Fruit fly (Drosophila melanogaster) whole organism, embryonic: ENCODE results near the gene CG15880.

Experiments used
- Atf-2 ChIP-seq: fragments of 200-800 bp; sonication (Bioruptor generic); optimal IDR thresholded peaks from 2 replicates; lab custom pipeline; 2016; ENCODE audit warnings: missing biosample characterization, missing genetic modification characterization
- Awh ChIP-seq: fragments of 200-800 bp; sonication (Bioruptor generic); IDR thresholded peaks from 2 replicates; pipeline ENCODE4, ENCODE4 v1.3.6; 2022; ENCODE audit warnings: missing biosample characterization, missing genetic modification characterization
- CG13123 ChIP-seq: fragments of 200-800 bp; sonication (Bioruptor generic); optimal IDR thresholded peaks from 2 replicates; lab custom pipeline; 2016; ENCODE audit warnings: missing biosample characterization, missing genetic modification characterization
- CG14667 ChIP-seq: fragments of 200-800 bp; sonication (Bioruptor generic); IDR thresholded peaks from 2 replicates; pipeline ENCODE4 v1.3.6; 2022; ENCODE audit warnings: missing biosample characterization, missing genetic modification characterization
- CG17361 ChIP-seq: fragments of 200-800 bp; sonication (Bioruptor generic); IDR thresholded peaks from 3 replicates; pipeline ENCODE4 v1.3.6; 2022; ENCODE audit warnings: missing biosample characterization, missing genetic modification characterization
- CG17612 ChIP-seq: fragments of 200-800 bp; sonication (Bioruptor generic); IDR thresholded peaks from 2 replicates; pipeline ENCODE4 v1.3.6; 2022; ENCODE audit warnings: missing biosample characterization, missing genetic modification characterization
- CG17829 ChIP-seq: fragments of 200-800 bp; optimal IDR thresholded peaks from 2 replicates; lab custom pipeline; 2019; ENCODE audit warnings: missing biosample characterization, mild to moderate bottlenecking, missing genetic modification characterization, moderate library complexity
- CG18262 ChIP-seq: fragments of 200-800 bp; optimal IDR thresholded peaks from 3 replicates; lab custom pipeline; 2019; ENCODE audit warnings: missing biosample characterization, mild to moderate bottlenecking, missing genetic modification characterization, moderate library complexity
- CG18764 ChIP-seq: fragments of 200-800 bp; sonication (Bioruptor generic); optimal IDR thresholded peaks from 3 replicates; lab custom pipeline; 2016; ENCODE audit warnings: missing biosample characterization, missing genetic modification characterization
- CG30020 ChIP-seq: fragments of 200-800 bp; optimal IDR thresholded peaks from 2 replicates; lab custom pipeline; 2019; ENCODE audit warnings: missing biosample characterization, mild to moderate bottlenecking, missing genetic modification characterization, moderate library complexity
- CG3163 ChIP-seq: fragments of 200-800 bp; sonication (Bioruptor generic); optimal IDR thresholded peaks from 3 replicates; lab custom pipeline; 2016; ENCODE audit warnings: missing biosample characterization, missing genetic modification characterization
- CG34422 ChIP-seq: fragments of 200-800 bp; sonication (Bioruptor generic); IDR thresholded peaks from 3 replicates; pipeline ENCODE4 v1.3.6; 2022; ENCODE audit warnings: missing biosample characterization, missing genetic modification characterization
- CG6254 ChIP-seq: fragments of 200-800 bp; sonication (Bioruptor generic); optimal IDR thresholded peaks from 3 replicates; lab custom pipeline; 2017; ENCODE audit warnings: mild to moderate bottlenecking, missing biosample characterization, missing genetic modification reagents, missing genetic modification characterization
- CG7745 ChIP-seq: fragments of 200-800 bp; sonication (Bioruptor generic); optimal IDR thresholded peaks from 2 replicates; lab custom pipeline; 2018; ENCODE audit warnings: missing biosample characterization, mild to moderate bottlenecking, missing genetic modification characterization, moderate library complexity
- CTCF ChIP-seq: fragments of 200-800 bp; sonication (Bioruptor generic); optimal IDR thresholded peaks from 2 replicates; lab custom pipeline; 2017; ENCODE audit warnings: missing biosample characterization, mild to moderate bottlenecking, missing genetic modification characterization, moderate library complexity
- Chrac-16 ChIP-seq: fragments of 200-800 bp; sonication (Bioruptor generic); optimal IDR thresholded peaks from 3 replicates; lab custom pipeline; 2016; ENCODE audit warnings: missing biosample characterization, missing genetic modification characterization
- D19B ChIP-seq: fragments of 200-800 bp; sonication (Bioruptor generic); optimal IDR thresholded peaks from 2 replicates; lab custom pipeline; 2017; ENCODE audit warnings: missing biosample characterization, mild to moderate bottlenecking, missing genetic modification characterization
- Dfd ChIP-seq, 2 experiments: fragments of >200 bp; optimal IDR thresholded peaks; 2 replicates each; lab custom pipeline; 2017; ENCODE audit warnings: missing biosample characterization in 2 of 2, missing genetic modification characterization in 2 of 2
- Dip3 ChIP-seq: fragments of 200-800 bp; sonication (Bioruptor generic); optimal IDR thresholded peaks from 3 replicates; lab custom pipeline; 2016; ENCODE audit warnings: missing biosample characterization, missing genetic modification characterization
- Doc2 ChIP-seq: fragments of 200-800 bp; sonication (Bioruptor generic); IDR thresholded peaks from 2 replicates; pipeline ENCODE4 v1.3.6; 2022; ENCODE audit warnings: missing biosample characterization, missing genetic modification characterization
- Eip74EF ChIP-seq, 2 experiments: fragments of 200-800 bp in 1 of 2; fragments of >200 bp in 1 of 2; sonication (Bioruptor generic) in 1 of 2; optimal IDR thresholded peaks; 2 replicates each; lab custom pipeline; 2017 to 2019; ENCODE audit warnings: missing biosample characterization in 2 of 2, missing genetic modification characterization in 2 of 2, mild to moderate bottlenecking in 1 of 2, moderate library complexity in 1 of 2
- HLHmδ ChIP-seq: fragments of 200-800 bp; sonication (Bioruptor generic); optimal IDR thresholded peaks from 2 replicates; lab custom pipeline; 2018; ENCODE audit warnings: missing biosample characterization, mild to moderate bottlenecking, missing genetic modification characterization, moderate library complexity
- Optix ChIP-seq: fragments of 200-800 bp; sonication (Bioruptor generic); IDR thresholded peaks from 3 replicates; pipeline ENCODE4 v1.3.6; 2022; ENCODE audit warnings: missing biosample characterization, missing genetic modification characterization
- PHDP ChIP-seq: fragments of 200-800 bp; sonication (Bioruptor generic); optimal IDR thresholded peaks from 3 replicates; lab custom pipeline; 2018; ENCODE audit warnings: missing biosample characterization, mild to moderate bottlenecking, missing genetic modification characterization, moderate library complexity
- Side ChIP-seq: fragments of 200-800 bp; sonication (Bioruptor generic); optimal IDR thresholded peaks from 2 replicates; lab custom pipeline; 2016; ENCODE audit warnings: missing biosample characterization, missing genetic modification characterization
- Spps ChIP-seq: fragments of 200-800 bp; sonication (Bioruptor generic); optimal IDR thresholded peaks from 2 replicates; lab custom pipeline; 2018; ENCODE audit warnings: missing biosample characterization, mild to moderate bottlenecking, missing genetic modification characterization
- TFAM ChIP-seq: fragments of 200-800 bp; sonication (Bioruptor generic); optimal IDR thresholded peaks from 2 replicates; lab custom pipeline; 2017; ENCODE audit warnings: missing biosample characterization, missing genetic modification characterization, inconsistent platforms
- bcd ChIP-seq: fragments of 200-800 bp; sonication (Bioruptor generic); optimal IDR thresholded peaks from 2 replicates; lab custom pipeline; 2017; ENCODE audit warnings: missing biosample characterization, mild to moderate bottlenecking, missing genetic modification characterization
- btn ChIP-seq: fragments of 200-800 bp; sonication (Bioruptor generic); optimal IDR thresholded peaks from 2 replicates; lab custom pipeline; 2016; ENCODE audit warnings: missing biosample characterization, missing genetic modification characterization
- cad ChIP-seq: fragments of >200 bp; optimal IDR thresholded peaks from 2 replicates; lab custom pipeline; 2017; ENCODE audit warnings: missing biosample characterization, missing genetic modification characterization
- caup ChIP-seq: fragments of 200-800 bp; sonication (Bioruptor generic); optimal IDR thresholded peaks from 3 replicates; lab custom pipeline; 2017; ENCODE audit warnings: missing biosample characterization, mild to moderate bottlenecking, missing genetic modification characterization, moderate library complexity; ENCODE audit not compliant: severe bottlenecking
- crp ChIP-seq, 2 experiments: fragments of 200-800 bp; sonication (Bioruptor generic); optimal IDR thresholded peaks; 2 replicates in 1 of 2; 3 replicates in 1 of 2; lab custom pipeline; 2017; ENCODE audit warnings: missing biosample characterization in 2 of 2, missing genetic modification characterization in 2 of 2, mild to moderate bottlenecking in 1 of 2, moderate library complexity in 1 of 2
- dimm ChIP-seq: fragments of 200-800 bp; sonication (Bioruptor generic); IDR thresholded peaks from 2 replicates; pipeline ENCODE4 v1.3.6; 2022; ENCODE audit warnings: missing biosample characterization, missing genetic modification characterization
- ems ChIP-seq: fragments of 200-800 bp; sonication (Bioruptor generic); optimal IDR thresholded peaks from 3 replicates; lab custom pipeline; 2016; ENCODE audit warnings: missing biosample characterization, missing genetic modification characterization
- eve ChIP-seq, 2 experiments: fragments of >200 bp; optimal IDR thresholded peaks; 2 replicates each; lab custom pipeline; 2017; ENCODE audit warnings: missing biosample characterization in 2 of 2, missing genetic modification characterization in 2 of 2
- gcm2 ChIP-seq: fragments of 200-800 bp; sonication (Bioruptor generic); optimal IDR thresholded peaks from 2 replicates; lab custom pipeline; 2016; ENCODE audit warnings: missing biosample characterization, missing genetic modification characterization
- gsb-n ChIP-seq: fragments of 200-800 bp; sonication (Bioruptor generic); optimal IDR thresholded peaks from 3 replicates; lab custom pipeline; 2018; ENCODE audit warnings: missing biosample characterization, mild to moderate bottlenecking, missing genetic modification characterization
- kni ChIP-seq: fragments of 200-800 bp; sonication (Bioruptor generic); optimal IDR thresholded peaks from 3 replicates; lab custom pipeline; 2017; ENCODE audit warnings: mild to moderate bottlenecking, missing biosample characterization, missing genetic modification reagents, missing genetic modification characterization
- lbe ChIP-seq: fragments of 200-800 bp; sonication (Bioruptor generic); optimal IDR thresholded peaks from 2 replicates; lab custom pipeline; 2016; ENCODE audit warnings: missing biosample characterization, mild to moderate bottlenecking, missing genetic modification characterization
- lilli ChIP-seq: fragments of 200-800 bp; sonication (Bioruptor generic); optimal IDR thresholded peaks from 3 replicates; lab custom pipeline; 2016; ENCODE audit warnings: missing biosample characterization, missing genetic modification characterization
- pfk ChIP-seq: fragments of 200-800 bp; sonication (Bioruptor generic); optimal IDR thresholded peaks from 2 replicates; lab custom pipeline; 2018; ENCODE audit warnings: missing biosample characterization, mild to moderate bottlenecking, missing genetic modification characterization, moderate library complexity
- pnt ChIP-seq: fragments of 200-800 bp; sonication (Bioruptor generic); optimal IDR thresholded peaks from 3 replicates; lab custom pipeline; 2016; ENCODE audit warnings: missing biosample characterization, missing genetic modification characterization
- pros ChIP-seq: fragments of 200-800 bp; sonication (Bioruptor generic); optimal IDR thresholded peaks from 3 replicates; lab custom pipeline; 2019; ENCODE audit warnings: missing biosample characterization, mild to moderate bottlenecking, missing genetic modification characterization, moderate library complexity
- salm ChIP-seq: fragments of 200-800 bp; sonication (Bioruptor generic); optimal IDR thresholded peaks from 2 replicates; lab custom pipeline; 2018; ENCODE audit warnings: missing biosample characterization, mild to moderate bottlenecking, missing genetic modification characterization
- sc ChIP-seq, 3 experiments: fragments of >200 bp in 2 of 3; fragments of 200-800 bp in 1 of 3; sonication (Bioruptor generic) in 1 of 3; optimal IDR thresholded peaks; 2 replicates in 2 of 3; 3 replicates in 1 of 3; lab custom pipeline; 2017; ENCODE audit warnings: mild to moderate bottlenecking in 1 of 3, missing biosample characterization in 1 of 3, missing genetic modification characterization in 1 of 3, missing genetic modification reagents in 1 of 3
- sd ChIP-seq: fragments of 200-800 bp; sonication (Bioruptor generic); optimal IDR thresholded peaks from 3 replicates; lab custom pipeline; 2018; ENCODE audit warnings: missing biosample characterization, mild to moderate bottlenecking, missing genetic modification characterization, moderate library complexity
- sima ChIP-seq: fragments of 200-800 bp; sonication (Bioruptor generic); optimal IDR thresholded peaks from 2 replicates; lab custom pipeline; 2016; ENCODE audit warnings: missing biosample characterization, missing genetic modification characterization
- stc ChIP-seq: fragments of 200-800 bp; sonication (Bioruptor generic); IDR thresholded peaks from 2 replicates; pipeline ENCODE4 v1.3.6; 2022; ENCODE audit warnings: missing biosample characterization, missing genetic modification characterization
- tna ChIP-seq: fragments of 200-800 bp; sonication (Bioruptor generic); IDR thresholded peaks from 2 replicates; pipeline ENCODE4 v1.3.6; 2022; ENCODE audit warnings: missing biosample characterization, missing genetic modification characterization; ENCODE audit not compliant: partially characterized antibody
- tx ChIP-seq: fragments of 200-800 bp; sonication (Bioruptor generic); optimal IDR thresholded peaks from 2 replicates; lab custom pipeline; 2016; ENCODE audit warnings: missing biosample characterization, missing genetic modification characterization
- zen ChIP-seq: fragments of 200-800 bp; sonication (Bioruptor generic); optimal IDR thresholded peaks from 3 replicates; lab custom pipeline; 2018; ENCODE audit warnings: missing biosample characterization, mild to moderate bottlenecking, missing genetic modification characterization, moderate library complexity

The CG15880 gene

dm6 chr2L:855052-855547 is 37.4 kb upstream of the CG15880 start, which contains the start of gene CG13949 (continued):
- peak; percentile 44; the same call in 1 of the 2 replicates for TF ChIP-seq tna (GFP tag; lab: Robert Waterston, UW)
- TF ChIP-seq gcm2 = no peak
- no peak for TF ChIP-seq CG17612
- TF ChIP-seq sd (tag; lab: Kevin White, UChicago) = peak; percentile 53
- TF ChIP-seq Dfd (GFP tag; optimal IDR thresholded peaks at IDR 0.05; lab: Kevin White, UChicago) = no peak
- no peak for TF ChIP-seq Spps (tag; lab: Kevin White, UChicago)
- peak; percentile 53 for TF ChIP-seq caup (GFP tag; lab: Kevin White, UChicago)
- TF ChIP-seq CG6254 (GFP tag; lab: Kevin White, UChicago) = no peak
- peak; percentile 41 for TF ChIP-seq salm (tag; lab: Kevin White, UChicago)
- no peak for TF ChIP-seq btn (GFP tag; lab: Kevin White, UChicago)
- TF ChIP-seq CG7745 (tag; lab: Kevin White, UChicago) = peak; percentile 38
- no peak for TF ChIP-seq kni
- TF ChIP-seq pfk (GFP tag; lab: Kevin White, UChicago) = no peak
- TF ChIP-seq eve (GFP tag; optimal IDR thresholded peaks at IDR 0.05; lab: Kevin White, UChicago) = no peak
- peak; percentile 31 for TF ChIP-seq ems (GFP tag; lab: Kevin White, UChicago)
- peak; percentile 33 for TF ChIP-seq Atf-2
- peak; percentile 51; the same call in 1 of the 2 replicates for TF ChIP-seq CG14667
- TF ChIP-seq Chrac-16 (GFP tag; lab: Kevin White, UChicago) = peak; percentile 59
- no peak for TF ChIP-seq TFAM (GFP tag; lab: Kevin White, UChicago)
- TF ChIP-seq CG17829 (tag; lab: Kevin White, UChicago) = peak; percentile 66
- TF ChIP-seq sima = no peak
- TF ChIP-seq CG34422 (GFP tag; lab: Robert Waterston, UW) = peak; percentile 77
- peak; percentile 45 for TF ChIP-seq bcd (GFP tag; lab: Kevin White, UChicago)
- TF ChIP-seq D19B = no peak
- TF ChIP-seq Eip74EF (GFP tag; optimal IDR thresholded peaks at IDR 0.05; lab: Kevin White, UChicago) = peak in 1 of 2 experiments; percentile 27
- TF ChIP-seq cad (GFP tag; lab: Kevin White, UChicago) = no peak
- no peak for TF ChIP-seq Optix
- TF ChIP-seq CG18764 (GFP tag; lab: Kevin White, UChicago) = peak; percentile 10
- TF ChIP-seq lbe (GFP tag; lab: Kevin White, UChicago) = no peak
- TF ChIP-seq Side (GFP tag; lab: Kevin White, UChicago) = peak; percentile 41
- TF ChIP-seq CG13123 (GFP tag; lab: Kevin White, UChicago) = no peak
- TF ChIP-seq crp (GFP tag; optimal IDR thresholded peaks at IDR 0.05; lab: Kevin White, UChicago) = no peak
- TF ChIP-seq lilli (GFP tag; lab: Kevin White, UChicago) = peak; percentile 63
- peak; percentile 23 for TF ChIP-seq CG30020 (tag; lab: Kevin White, UChicago)
- TF ChIP-seq CTCF (GFP tag; lab: Kevin White, UChicago) = peak; percentile 54
- TF ChIP-seq sc (optimal IDR thresholded peaks at IDR 0.05; lab: Kevin White, UChicago) = no peak
- TF ChIP-seq sc (GFP tag; optimal IDR thresholded peaks at IDR 0.05; lab: Kevin White, UChicago) = no peak
- TF ChIP-seq gsb-n (tag; lab: Kevin White, UChicago) = peak; percentile 38
- peak; percentile 72 for TF ChIP-seq Awh
- TF ChIP-seq dimm (GFP tag; lab: Robert Waterston, UW) = no peak
- peak; percentile 76 for TF ChIP-seq stc (GFP tag; lab: Robert Waterston, UW)
- TF ChIP-seq pros (GFP tag; lab: Kevin White, UChicago) = no peak
- peak; percentile 47 for TF ChIP-seq pnt (GFP tag; lab: Kevin White, UChicago)
- TF ChIP-seq Doc2 (GFP tag; lab: Robert Waterston, UW) = no peak
- TF ChIP-seq CG18262 (tag; lab: Kevin White, UChicago) = peak; percentile 59
- TF ChIP-seq Dip3 = peak; percentile 15
- TF ChIP-seq zen (tag; lab: Kevin White, UChicago) = peak; percentile 24
- TF ChIP-seq tx = peak; percentile 61
- no peak for TF ChIP-seq HLHmδ (GFP tag; lab: Kevin White, UChicago)
- TF ChIP-seq CG17361 (GFP tag; lab: Robert Waterston, UW) = peak; percentile 66; the same call in 2 of the 3 replicates
- peak; percentile 84 for TF ChIP-seq PHDP (tag; lab: Kevin White, UChicago)
- TF ChIP-seq CG3163 (GFP tag; lab: Kevin White, UChicago) = peak; percentile 39
